Fruit fly (Drosophila melanogaster) whole organism, adult: ENCODE data around the gene CG31515.

Experiments
- CG11617 ChIP-seq: fragments of 200-800 bp; sonication (Bioruptor generic); optimal IDR thresholded peaks from 2 replicates; lab custom pipeline; 2017; ENCODE audit warnings: mild to moderate bottlenecking, missing biosample characterization, missing genetic modification reagents, missing genetic modification characterization
- CG12768 ChIP-seq: fragments of 200-800 bp; sonication (Bioruptor generic); optimal IDR thresholded peaks from 2 replicates; lab custom pipeline; 2017; ENCODE audit warnings: missing biosample characterization, missing genetic modification characterization, mild to moderate bottlenecking, moderate library complexity, missing genetic modification reagents
- CG14711 ChIP-seq: fragments of 200-800 bp; sonication (Bioruptor generic); optimal IDR thresholded peaks from 2 replicates; lab custom pipeline; 2018; ENCODE audit warnings: missing biosample characterization, mild to moderate bottlenecking, missing genetic modification characterization, moderate library complexity
- CG1620 ChIP-seq: fragments of 200-800 bp; sonication (Bioruptor generic); optimal IDR thresholded peaks from 2 replicates; lab custom pipeline; 2016; ENCODE audit warnings: missing biosample characterization, missing genetic modification characterization
- CG33017 ChIP-seq: fragments of 200-800 bp; sonication (Bioruptor generic); optimal IDR thresholded peaks from 2 replicates; lab custom pipeline; 2018; ENCODE audit warnings: missing biosample characterization, mild to moderate bottlenecking, missing genetic modification characterization, moderate library complexity
- CG5204 ChIP-seq: fragments of 200-800 bp; sonication (Bioruptor generic); optimal IDR thresholded peaks from 2 replicates; lab custom pipeline; 2016; ENCODE audit warnings: missing biosample characterization, missing genetic modification characterization
- CG7045 ChIP-seq: fragments of 200-800 bp; sonication (Bioruptor generic); optimal IDR thresholded peaks from 2 replicates; lab custom pipeline; 2017; ENCODE audit warnings: missing biosample characterization, mild to moderate bottlenecking, missing genetic modification characterization
- CG7101 ChIP-seq: fragments of 200-800 bp; sonication (Bioruptor generic); optimal IDR thresholded peaks from 2 replicates; lab custom pipeline; 2018; ENCODE audit warnings: missing biosample characterization, mild to moderate bottlenecking, missing genetic modification characterization, moderate library complexity
- Clk ChIP-seq: fragments of 200-800 bp; sonication (Bioruptor generic); optimal IDR thresholded peaks from 2 replicates; lab custom pipeline; 2017; ENCODE audit warnings: missing biosample characterization, missing genetic modification characterization
- Crg-1 ChIP-seq: fragments of 200-800 bp; sonication (Bioruptor generic); optimal IDR thresholded peaks from 2 replicates; lab custom pipeline; 2016; ENCODE audit warnings: missing biosample characterization, missing genetic modification characterization
- Hr96 ChIP-seq: fragments of 200-800 bp; sonication (Bioruptor generic); optimal IDR thresholded peaks from 2 replicates; lab custom pipeline; 2016; ENCODE audit warnings: missing biosample characterization, missing genetic modification characterization
- Mnt ChIP-seq: fragments of 200-800 bp; sonication (Bioruptor generic); optimal IDR thresholded peaks from 2 replicates; lab custom pipeline; 2016; ENCODE audit warnings: missing biosample characterization, mild to moderate bottlenecking, missing genetic modification characterization
- bab1 ChIP-seq: fragments of 200-800 bp; sonication (Bioruptor generic); optimal IDR thresholded peaks from 3 replicates; lab custom pipeline; 2019; ENCODE audit warnings: missing biosample characterization, mild to moderate bottlenecking, missing genetic modification characterization, moderate library complexity
- cic ChIP-seq: fragments of 200-800 bp; sonication (Bioruptor generic); optimal IDR thresholded peaks from 2 replicates; lab custom pipeline; 2017; ENCODE audit warnings: missing biosample characterization, mild to moderate bottlenecking, missing genetic modification characterization, moderate library complexity
- cnc ChIP-seq, 2 experiments: fragments of >200 bp; optimal IDR thresholded peaks; 2 replicates each; lab custom pipeline; 2017
- kay ChIP-seq: fragments of 200-800 bp; sonication (Bioruptor generic); peaks from one replicate; lab custom pipeline; 2016; ENCODE audit warnings: missing biosample characterization, missing genetic modification characterization, borderline replicate concordance
- ovo ChIP-seq: fragments of 200-800 bp; sonication (Bioruptor generic); optimal IDR thresholded peaks from 2 replicates; lab custom pipeline; 2016; ENCODE audit warnings: missing biosample characterization, missing genetic modification characterization
- pad ChIP-seq: fragments of 200-800 bp; sonication (Bioruptor generic); optimal IDR thresholded peaks from 3 replicates; lab custom pipeline; 2017; ENCODE audit warnings: missing biosample characterization, missing genetic modification characterization, mild to moderate bottlenecking, moderate library complexity, missing genetic modification reagents
- tj ChIP-seq: fragments of 200-800 bp; sonication (Bioruptor generic); optimal IDR thresholded peaks from 3 replicates; lab custom pipeline; 2017; ENCODE audit warnings: missing biosample characterization, mild to moderate bottlenecking, missing genetic modification characterization, moderate library complexity
- toe ChIP-seq: fragments of 200-800 bp; sonication (Bioruptor generic); optimal IDR thresholded peaks from 2 replicates; lab custom pipeline; 2016; ENCODE audit warnings: missing biosample characterization, missing genetic modification characterization

The CG31515 gene

dm6 chr3R:23388798-23389197, at the start of gene CG31515:
CG31515 (minus strand) TSS chr3R:23388898.
- no peak for TF ChIP-seq toe (GFP tag; lab: Kevin White, UChicago)
- TF ChIP-seq CG33017 (tag; lab: Kevin White, UChicago): no peak
- no peak for TF ChIP-seq bab1 (GFP tag; lab: Kevin White, UChicago)
- no peak for TF ChIP-seq pad (GFP tag; lab: Kevin White, UChicago)
- TF ChIP-seq cnc (optimal IDR thresholded peaks at IDR 0.05; lab: Kevin White, UChicago): no peak
- TF ChIP-seq CG1620: no peak
- no peak for TF ChIP-seq CG11617 (GFP tag; lab: Kevin White, UChicago)
- TF ChIP-seq kay (GFP tag; lab: Kevin White, UChicago): no peak
- TF ChIP-seq CG7045 (GFP tag; lab: Kevin White, UChicago): no peak
- TF ChIP-seq ovo (GFP tag; lab: Kevin White, UChicago): no peak
- no peak for TF ChIP-seq tj (GFP tag; lab: Kevin White, UChicago)
- TF ChIP-seq Clk (GFP tag; lab: Kevin White, UChicago): no peak
- no peak for TF ChIP-seq Mnt (GFP tag; lab: Kevin White, UChicago)
- TF ChIP-seq CG7101: no peak
- no peak for TF ChIP-seq cic (GFP tag; lab: Kevin White, UChicago)
- TF ChIP-seq CG12768 (GFP tag; lab: Kevin White, UChicago): no peak
- TF ChIP-seq CG14711 (tag; lab: Kevin White, UChicago): no peak
- no peak for TF ChIP-seq Crg-1 (GFP tag; lab: Kevin White, UChicago)
- TF ChIP-seq Hr96 (GFP tag; lab: Kevin White, UChicago): no peak
- TF ChIP-seq CG5204 (GFP tag; lab: Kevin White, UChicago): no peak

dm6 chr3R:23438184-23438787, 49.6 kb upstream of the CG31515 start:
- TF ChIP-seq CG1620 (no peak), pad (GFP tag; lab: Kevin White, UChicago) (no peak), cic (GFP tag; lab: Kevin White, UChicago) (no peak), CG12768 (GFP tag; lab: Kevin White, UChicago) (no peak), CG14711 (tag; lab: Kevin White, UChicago) (no peak), tj (GFP tag; lab: Kevin White, UChicago) (no peak), CG5204 (GFP tag; lab: Kevin White, UChicago) (no peak), cnc (optimal IDR thresholded peaks at IDR 0.05; lab: Kevin White, UChicago) (no peak), CG7101 (no peak)

- no peak for TF ChIP-seq toe (GFP tag; lab: Kevin White, UChicago)
- TF ChIP-seq CG1620: no peak
- TF ChIP-seq CG11617 (GFP tag; lab: Kevin White, UChicago): no peak
- no peak for TF ChIP-seq CG7045 (GFP tag; lab: Kevin White, UChicago)
- no peak for TF ChIP-seq Hr96 (GFP tag; lab: Kevin White, UChicago)
- TF ChIP-seq Clk (GFP tag; lab: Kevin White, UChicago): no peak
- no peak for TF ChIP-seq cic (GFP tag; lab: Kevin White, UChicago)
Observed at dm6 chr3R:23431355-23431754, 42.7 kb upstream of the CG31515 start.

dm6 chr3R:23425929-23426328, 37.2 kb upstream of the CG31515 start, which contains the start of gene CG43694:
CG43694 (minus strand) TSS chr3R:23426029.
- TF ChIP-seq Hr96 (GFP tag; lab: Kevin White, UChicago): no peak
- no peak for TF ChIP-seq Clk (GFP tag; lab: Kevin White, UChicago)
- TF ChIP-seq bab1 (GFP tag; lab: Kevin White, UChicago): no peak
- TF ChIP-seq CG11617 (GFP tag; lab: Kevin White, UChicago): no peak
- no peak for TF ChIP-seq toe (GFP tag; lab: Kevin White, UChicago)
- no peak for TF ChIP-seq CG33017 (tag; lab: Kevin White, UChicago)
- TF ChIP-seq CG5204 (GFP tag; lab: Kevin White, UChicago): no peak
- TF ChIP-seq ovo (GFP tag; lab: Kevin White, UChicago): no peak

- TF ChIP-seq CG12768 (GFP tag; lab: Kevin White, UChicago): no peak
- TF ChIP-seq CG11617 (GFP tag; lab: Kevin White, UChicago): no peak
- TF ChIP-seq ovo (GFP tag; lab: Kevin White, UChicago): no peak
- TF ChIP-seq CG1620: no peak
- TF ChIP-seq tj (GFP tag; lab: Kevin White, UChicago): no peak
- TF ChIP-seq Clk (GFP tag; lab: Kevin White, UChicago): no peak
- no peak for TF ChIP-seq cnc (optimal IDR thresholded peaks at IDR 0.05; lab: Kevin White, UChicago)
- no peak for TF ChIP-seq CG7045 (GFP tag; lab: Kevin White, UChicago)
- no peak for TF ChIP-seq CG33017 (tag; lab: Kevin White, UChicago)
- no peak for TF ChIP-seq pad (GFP tag; lab: Kevin White, UChicago)
- TF ChIP-seq CG5204 (GFP tag; lab: Kevin White, UChicago): no peak
- no peak for TF ChIP-seq Hr96 (GFP tag; lab: Kevin White, UChicago)
- no peak for TF ChIP-seq CG14711 (tag; lab: Kevin White, UChicago)
Observed at dm6 chr3R:23425107-23425506, 36.4 kb upstream of the CG31515 start.

dm6 chr3R:23421925-23422324, 33.2 kb upstream of the CG31515 start:
- TF ChIP-seq cnc (optimal IDR thresholded peaks at IDR 0.05; lab: Kevin White, UChicago) (no peak), toe (GFP tag; lab: Kevin White, UChicago) (no peak), CG1620 (no peak), Hr96 (GFP tag; lab: Kevin White, UChicago) (no peak), bab1 (GFP tag; lab: Kevin White, UChicago) (no peak), CG5204 (GFP tag; lab: Kevin White, UChicago) (no peak), Crg-1 (GFP tag; lab: Kevin White, UChicago) (no peak), CG7045 (GFP tag; lab: Kevin White, UChicago) (no peak), Mnt (GFP tag; lab: Kevin White, UChicago) (no peak), CG14711 (tag; lab: Kevin White, UChicago) (no peak), CG33017 (tag; lab: Kevin White, UChicago) (no peak), ovo (GFP tag; lab: Kevin White, UChicago) (no peak), CG12768 (GFP tag; lab: Kevin White, UChicago) (no peak), CG7101 (no peak)
